Worm (Caenorhabditis elegans) whole organism, L1 larva: ENCODE data around the gene moc-2.

Experiments
- blmp-1 ChIP-seq: fragments of 150-350 bp; optimal IDR thresholded peaks from 2 replicates; lab custom pipeline; 2014; ENCODE audit warnings: missing biosample characterization, missing genetic modification characterization
- ceh-63 ChIP-seq: fragments of 200-800 bp; sonication (Bioruptor generic); optimal IDR thresholded peaks from 2 replicates; lab custom pipeline; 2018; ENCODE audit warnings: mild to moderate bottlenecking, missing genetic modification characterization, missing compliant biosample characterization
- egl-13 ChIP-seq: sonication (generic microtip); optimal IDR thresholded peaks from 2 replicates; lab custom pipeline; 2016; ENCODE audit warnings: missing genotype, missing genetic modification reagents, missing genetic modification characterization, missing compliant biosample characterization
- grh-1 ChIP-seq: fragments of 200-800 bp; sonication (Bioruptor generic); IDR thresholded peaks from 2 replicates; pipeline ENCODE4 v1.3.6; 2022; ENCODE audit warnings: missing genetic modification reagents, missing genetic modification characterization, missing compliant biosample characterization
- nhr-28 ChIP-seq: fragments of 150-350 bp; optimal IDR thresholded peaks from 2 replicates; lab custom pipeline; 2014; ENCODE audit warnings: missing biosample characterization, missing genetic modification characterization
- nhr-90 ChIP-seq: sonication (generic microtip); optimal IDR thresholded peaks from 2 replicates; lab custom pipeline; 2016; ENCODE audit warnings: mild to moderate bottlenecking, missing genetic modification characterization, missing compliant biosample characterization; ENCODE audit not compliant: poor library complexity
- snpc-4 ChIP-seq: fragments of 150-350 bp; optimal IDR thresholded peaks from 2 replicates; lab custom pipeline; 2014; ENCODE audit warnings: missing biosample characterization, missing genetic modification characterization
- unc-86 ChIP-seq: sonication (generic microtip); optimal IDR thresholded peaks from 2 replicates; lab custom pipeline; 2016; ENCODE audit warnings: missing genetic modification characterization, missing compliant biosample characterization

DNA sequence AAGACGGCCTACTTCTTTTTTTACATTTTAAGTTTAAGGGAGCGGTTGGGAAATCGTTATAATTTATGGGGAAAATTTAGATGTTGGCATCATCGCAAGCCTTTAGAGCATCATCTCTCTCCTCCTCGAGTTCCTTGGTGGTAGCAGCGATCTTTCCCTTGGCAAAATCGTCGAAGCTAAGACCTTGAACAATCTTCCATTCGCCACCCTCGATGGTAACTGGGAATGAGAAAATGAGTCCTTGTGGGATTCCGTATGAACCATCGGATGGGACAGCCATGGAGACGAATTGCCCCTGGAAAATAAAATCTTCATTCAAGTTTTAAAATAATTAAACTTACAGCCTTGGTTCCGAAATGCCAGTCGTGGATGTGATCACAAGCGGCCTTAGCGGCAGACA, 11.4 kb upstream of the moc-2 start:
- TF ChIP-seq egl-13 (tag; lab: Kevin White, UChicago) (no peak), nhr-28 (tag; lab: Kevin White, UChicago) (no peak), nhr-90 (tag; lab: Kevin White, UChicago) (no peak), unc-86 (tag; lab: Kevin White, UChicago) (no peak), blmp-1 (tag; lab: Kevin White, UChicago) (no peak), grh-1 (GFP tag; lab: Robert Waterston, UW) (no peak), snpc-4 (tag; lab: Kevin White, UChicago) (no peak), ceh-63 (GFP tag; lab: Kevin White, UChicago) (no peak)
